Worm (Caenorhabditis elegans) whole organism, L4 larva: ENCODE data around the gene rgs-1.

ENCODE experiments used
- D1046.2 ChIP-seq: fragments of 200-800 bp; sonication (Bioruptor generic); IDR thresholded peaks from 2 replicates; pipeline ENCODE4 v1.3.6; 2022; ENCODE audit warnings: missing genetic modification characterization, missing compliant biosample characterization
- F10B5.3 ChIP-seq: sonication (generic microtip); optimal IDR thresholded peaks from 2 replicates; lab custom pipeline; 2016; ENCODE audit warnings: mild to moderate bottlenecking, missing genetic modification characterization, missing compliant biosample characterization
- R02D3.7 ChIP-seq: fragments of 150-350 bp; sonication (generic microtip); optimal IDR thresholded peaks from 3 replicates; lab custom pipeline; 2014; ENCODE audit warnings: missing biosample characterization, missing genetic modification characterization
- Y105C5A.15 ChIP-seq: fragments of 200-800 bp; sonication (Bioruptor generic); IDR thresholded peaks from 2 replicates; pipeline ENCODE4 v1.3.6; 2022; ENCODE audit warnings: missing genetic modification characterization, missing compliant biosample characterization
- Y48G9A.11 ChIP-seq: fragments of 200-800 bp; sonication (Bioruptor generic); IDR thresholded peaks from 2 replicates; pipeline ENCODE4 v1.3.6; 2022; ENCODE audit warnings: missing genetic modification reagents, missing genetic modification characterization, missing compliant biosample characterization
- Y5F2A.4 ChIP-seq: fragments of 200-800 bp; sonication (Bioruptor generic); optimal IDR thresholded peaks from 2 replicates; lab custom pipeline; 2018; ENCODE audit warnings: mild to moderate bottlenecking, missing genetic modification characterization, missing compliant biosample characterization
- ZK337.2 ChIP-seq: fragments of 200-800 bp; sonication (Bioruptor generic); IDR thresholded peaks from 2 replicates; pipeline ENCODE4 v1.3.6; 2022; ENCODE audit warnings: missing genetic modification reagents, missing genetic modification characterization, missing compliant biosample characterization
- ZK546.5 ChIP-seq, 2 experiments: sonication (generic microtip); optimal IDR thresholded peaks; 2 replicates each; lab custom pipeline; 2017; ENCODE audit warnings: missing biosample characterization in 2 of 2, missing genetic modification characterization in 2 of 2
- aha-1 ChIP-seq: fragments of 150-350 bp; peaks from one replicate; lab custom pipeline; 2014; ENCODE audit warnings: missing biosample characterization, missing genetic modification characterization
- aly-2 ChIP-seq: sonication (generic microtip); optimal IDR thresholded peaks from 2 replicates; lab custom pipeline; 2018; ENCODE audit warnings: missing biosample characterization, missing genetic modification characterization
- ama-1 ChIP-seq: fragments of 150-350 bp; optimal IDR thresholded peaks from 2 replicates; lab custom pipeline; 2014; ENCODE audit warnings: inconsistent platforms, mixed read lengths
- attf-4 ChIP-seq: sonication (generic microtip); optimal IDR thresholded peaks from 3 replicates; lab custom pipeline; 2017; ENCODE audit warnings: missing biosample characterization, missing genetic modification characterization
- ceh-20 ChIP-seq: fragments of 200-800 bp; sonication (Bioruptor generic); IDR thresholded peaks from 2 replicates; pipeline ENCODE4 v1.3.6; 2022; ENCODE audit warnings: missing genetic modification reagents, missing genetic modification characterization, missing compliant biosample characterization
- ceh-44 ChIP-seq: fragments of 200-800 bp; sonication (Bioruptor generic); IDR thresholded peaks from 2 replicates; pipeline ENCODE4 v1.3.6; 2022; ENCODE audit warnings: missing genetic modification reagents, missing genetic modification characterization, missing compliant biosample characterization
- ceh-82 ChIP-seq: sonication (generic microtip); optimal IDR thresholded peaks from 2 replicates; lab custom pipeline; 2017; ENCODE audit warnings: missing biosample characterization, missing genetic modification characterization
- ces-1 ChIP-seq: fragments of 150-350 bp; sonication (generic microtip); optimal IDR thresholded peaks from 4 replicates; lab custom pipeline; 2014; ENCODE audit warnings: missing biosample characterization, missing genetic modification reagents, missing genetic modification characterization
- daf-12 ChIP-seq: fragments of 150-350 bp; optimal IDR thresholded peaks from 2 replicates; lab custom pipeline; 2014; ENCODE audit warnings: missing biosample characterization, missing genetic modification reagents, missing genetic modification characterization
- dmd-8 ChIP-seq: fragments of 200-800 bp; sonication (Bioruptor generic); IDR thresholded peaks from 2 replicates; pipeline ENCODE4 v1.3.6; 2022; ENCODE audit warnings: missing genetic modification characterization, missing compliant biosample characterization
- dve-1 ChIP-seq: sonication (generic microtip); optimal IDR thresholded peaks from 2 replicates; lab custom pipeline; 2017; ENCODE audit warnings: antibody characterized with exemption, mild to moderate bottlenecking, missing genetic modification characterization, missing compliant biosample characterization; ENCODE audit not compliant: insufficient read depth
- egl-27 ChIP-seq: sonication (generic microtip); optimal IDR thresholded peaks from 3 replicates; lab custom pipeline; 2017; ENCODE audit warnings: missing biosample characterization, missing genetic modification reagents, missing genetic modification characterization
- egl-43 ChIP-seq: fragments of 200-800 bp; sonication (Bioruptor generic); IDR thresholded peaks from 2 replicates; pipeline ENCODE4 v1.3.6; 2022; ENCODE audit warnings: missing genetic modification reagents, missing genetic modification characterization, missing compliant biosample characterization
- fkh-10 ChIP-seq: fragments of 150-350 bp; optimal IDR thresholded peaks from 2 replicates; lab custom pipeline; 2014; ENCODE audit warnings: missing biosample characterization, missing genetic modification reagents, missing genetic modification characterization
- gei-8 ChIP-seq: fragments of 200-800 bp; sonication (Bioruptor generic); optimal IDR thresholded peaks from 2 replicates; lab custom pipeline; 2018; ENCODE audit warnings: mild to moderate bottlenecking, missing genetic modification characterization, missing compliant biosample characterization
- hlh-11 ChIP-seq: fragments of 200-800 bp; sonication (Bioruptor generic); optimal IDR thresholded peaks from 2 replicates; lab custom pipeline; 2018; ENCODE audit warnings: mild to moderate bottlenecking, missing genetic modification characterization, missing compliant biosample characterization
- hlh-30 ChIP-seq: sonication (generic microtip); optimal IDR thresholded peaks from 2 replicates; lab custom pipeline; 2017; ENCODE audit warnings: antibody characterized with exemption, mild to moderate bottlenecking, missing genetic modification characterization, missing compliant biosample characterization; ENCODE audit not compliant: insufficient read depth
- hmg-1.1 ChIP-seq: fragments of 200-800 bp; sonication (Bioruptor generic); IDR thresholded peaks from 2 replicates; pipeline ENCODE4 v1.3.6; 2022; ENCODE audit warnings: missing genetic modification reagents, missing genetic modification characterization, missing compliant biosample characterization
- lim-7 ChIP-seq: fragments of 200-800 bp; sonication (Bioruptor generic); IDR thresholded peaks from 2 replicates; pipeline ENCODE4 v1.3.6; 2022; ENCODE audit warnings: missing genetic modification characterization, missing compliant biosample characterization
- lin-1 ChIP-seq: fragments of 200-800 bp; sonication (Bioruptor generic); IDR thresholded peaks from 2 replicates; pipeline ENCODE4 v1.3.6; 2022; ENCODE audit warnings: missing genetic modification reagents, missing genetic modification characterization, missing compliant biosample characterization
- lin-38 ChIP-seq: fragments of 200-800 bp; sonication (Bioruptor generic); IDR thresholded peaks from 2 replicates; pipeline ENCODE4 v1.3.6; 2022; ENCODE audit warnings: missing genetic modification reagents, missing genetic modification characterization, missing compliant biosample characterization
- lin-39 ChIP-seq: fragments of 150-350 bp; optimal IDR thresholded peaks from 2 replicates; lab custom pipeline; 2014; ENCODE audit warnings: missing biosample characterization, missing genetic modification reagents, missing genetic modification characterization
- lsy-2 ChIP-seq, 2 experiments: fragments of 150-350 bp in 1 of 2; sonication (generic microtip) in 1 of 2; optimal IDR thresholded peaks; 2 replicates each; lab custom pipeline; 2014 to 2017; ENCODE audit warnings: missing biosample characterization in 2 of 2, missing genetic modification characterization in 2 of 2
- mdl-1 ChIP-seq, 2 experiments: fragments of 150-350 bp in 1 of 2; sonication (generic microtip) in 1 of 2; optimal IDR thresholded peaks; 2 replicates each; lab custom pipeline; 2014 to 2017; ENCODE audit warnings: missing biosample characterization in 2 of 2, missing genetic modification characterization in 2 of 2
- mes-2 ChIP-seq: sonication (generic microtip); optimal IDR thresholded peaks from 2 replicates; lab custom pipeline; 2016; ENCODE audit warnings: missing genotype, mild to moderate bottlenecking, missing genetic modification characterization, missing compliant biosample characterization; ENCODE audit not compliant: poor library complexity, severe bottlenecking
- nhr-10 ChIP-seq: fragments of 150-350 bp; optimal IDR thresholded peaks from 2 replicates; lab custom pipeline; 2014; ENCODE audit warnings: missing biosample characterization, missing genetic modification characterization
- nhr-28 ChIP-seq: fragments of 150-350 bp; optimal IDR thresholded peaks from 2 replicates; lab custom pipeline; 2014; ENCODE audit warnings: missing biosample characterization, missing genetic modification characterization
- nhr-41 ChIP-seq: fragments of 200-800 bp; sonication (Bioruptor generic); IDR thresholded peaks from 2 replicates; pipeline ENCODE4 v1.3.6; 2022; ENCODE audit warnings: missing genetic modification reagents, missing genetic modification characterization, missing compliant biosample characterization
- nhr-42 ChIP-seq: fragments of 200-800 bp; sonication (Bioruptor generic); IDR thresholded peaks from 2 replicates; pipeline ENCODE4 v1.3.6; 2022; ENCODE audit warnings: missing genetic modification characterization, missing compliant biosample characterization
- nhr-6 ChIP-seq: fragments of 150-350 bp; optimal IDR thresholded peaks from 2 replicates; lab custom pipeline; 2014; ENCODE audit warnings: missing biosample characterization, missing genetic modification characterization
- nhr-77 ChIP-seq: fragments of 150-350 bp; optimal IDR thresholded peaks from 2 replicates; lab custom pipeline; 2014; ENCODE audit warnings: missing biosample characterization, missing genetic modification characterization
- pha-4 ChIP-seq, 2 experiments: fragments of 150-350 bp in 1 of 2; fragments of 200-800 bp in 1 of 2; sonication (Bioruptor generic) in 1 of 2; IDR thresholded peaks in 1 of 2; optimal IDR thresholded peaks in 1 of 2; 2 replicates each; pipeline versions ENCODE4 v1.3.6 to Lab custom; 2014 to 2022; ENCODE audit warnings: missing genetic modification characterization in 2 of 2, missing genetic modification reagents in 2 of 2, missing biosample characterization in 1 of 2, missing compliant biosample characterization in 1 of 2
- rbr-2 ChIP-seq: sonication (generic microtip); optimal IDR thresholded peaks from 2 replicates; lab custom pipeline; 2016; ENCODE audit warnings: missing genotype, missing genetic modification characterization, missing compliant biosample characterization
- saeg-2 ChIP-seq: fragments of 200-800 bp; sonication (Bioruptor generic); IDR thresholded peaks from 2 replicates; pipeline ENCODE4 v1.3.6; 2022; ENCODE audit warnings: missing genetic modification reagents, missing genetic modification characterization, missing compliant biosample characterization
- snpc-1.2 ChIP-seq: fragments of 200-800 bp; sonication (Bioruptor generic); IDR thresholded peaks from 2 replicates; pipeline ENCODE4 v1.3.6; 2022; ENCODE audit warnings: missing genetic modification reagents, missing genetic modification characterization, missing compliant biosample characterization
- unc-130 ChIP-seq: sonication (generic microtip); optimal IDR thresholded peaks from 2 replicates; lab custom pipeline; 2016; ENCODE audit warnings: missing genetic modification reagents, missing genetic modification characterization, missing compliant biosample characterization
- unc-62 ChIP-seq, 3 experiments: fragments of 150-350 bp in 1 of 3; sonication (generic microtip); optimal IDR thresholded peaks in 2 of 3; peaks in 1 of 3; 1 replicate in 1 of 3; 2 replicates in 2 of 3; lab custom pipeline; 2014 to 2017; ENCODE audit warnings: missing biosample characterization in 3 of 3, missing genetic modification characterization in 3 of 3, missing genetic modification reagents in 3 of 3, missing genotype in 1 of 3
- zfp-2 ChIP-seq: sonication (generic microtip); optimal IDR thresholded peaks from 2 replicates; lab custom pipeline; 2016; ENCODE audit warnings: mild to moderate bottlenecking, missing genetic modification characterization, missing compliant biosample characterization
- zfp-3 ChIP-seq: fragments of 200-800 bp; sonication (Bioruptor generic); conservative IDR thresholded peaks from 2 replicates; pipeline ENCODE4 v1.3.6; 2022; ENCODE audit warnings: missing genetic modification reagents, missing genetic modification characterization, missing compliant biosample characterization
- zip-11 ChIP-seq: fragments of 200-800 bp; sonication (Bioruptor generic); IDR thresholded peaks from 2 replicates; pipeline ENCODE4 v1.3.6; 2022; ENCODE audit warnings: missing genetic modification characterization, missing compliant biosample characterization
- ztf-7 ChIP-seq: fragments of 150-350 bp; optimal IDR thresholded peaks from 2 replicates; lab custom pipeline; 2014; ENCODE audit warnings: missing biosample characterization, missing genetic modification characterization

Gene rgs-1

DNA sequence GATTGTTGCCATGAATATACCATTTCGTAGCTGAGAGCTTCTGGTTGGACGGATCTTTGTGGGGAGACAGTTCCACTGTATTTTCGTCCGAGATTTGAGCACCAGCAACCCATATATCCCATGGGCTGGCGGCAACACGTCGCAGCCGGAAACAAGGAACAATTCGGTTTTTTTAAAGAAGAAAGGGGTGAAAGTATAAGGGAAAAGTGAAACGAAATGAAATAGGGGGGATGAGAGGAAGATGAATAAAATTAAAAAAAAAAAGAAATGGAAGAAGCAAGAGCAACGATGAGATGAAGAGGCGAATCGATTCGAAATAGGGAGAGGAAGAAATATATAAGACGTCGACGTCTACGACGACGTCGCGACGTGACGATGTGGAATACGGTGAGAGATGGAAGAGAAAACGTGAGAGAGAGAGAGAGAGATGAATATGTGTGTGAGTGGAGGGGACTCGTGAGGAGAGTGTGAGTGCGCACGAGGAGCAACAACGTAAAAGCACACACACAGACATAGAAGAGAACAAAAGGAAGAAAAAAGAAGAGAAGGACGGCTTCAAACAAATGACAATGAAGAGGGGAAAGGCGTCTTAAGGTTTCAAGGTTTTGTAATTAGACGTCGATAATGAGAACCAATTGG lies at the start of gene rgs-1:
rgs-1 (minus strand) TSS at position 146 of the 639 bp plus-strand sequence.
- TF ChIP-seq aly-2 (tag; lab: Kevin White, UChicago) (no peak), snpc-1.2 (GFP tag; lab: Robert Waterston, UW) (no peak), unc-62 (GFP tag; optimal IDR thresholded peaks at IDR 0.05 in 1 of 2; lab: Kevin White, UChicago) (peak in 1 of 2 experiments; percentile 95), unc-62 (tag; optimal IDR thresholded peaks at IDR 0.05; lab: Kevin White, UChicago) (no peak), mdl-1 (tag; optimal IDR thresholded peaks at IDR 0.05; lab: Kevin White, UChicago) (peak in 1 of 2 experiments; percentile 85), zfp-3 (GFP tag; lab: Robert Waterston, UW) (no peak), Y5F2A.4 (no peak), D1046.2 (GFP tag; lab: Robert Waterston, UW) (no peak), lim-7 (GFP tag; lab: Robert Waterston, UW) (no peak), saeg-2 (GFP tag; lab: Robert Waterston, UW) (no peak), rbr-2 (peak; percentile 56), dmd-8 (no peak), hlh-30 (peak; percentile 89), ceh-20 (GFP tag; lab: Robert Waterston, UW) (no peak), nhr-28 (tag; lab: Kevin White, UChicago) (no peak), aha-1 (tag; lab: Kevin White, UChicago) (peak; percentile 32), hmg-1.1 (GFP tag; lab: Robert Waterston, UW) (peak; percentile 64), zfp-2 (tag; lab: Kevin White, UChicago) (no peak), nhr-10 (tag; lab: Kevin White, UChicago) (no peak), ztf-7 (no peak), fkh-10 (GFP tag; lab: Kevin White, UChicago) (peak; percentile 37), ZK546.5 (tag; optimal IDR thresholded peaks at IDR 0.05; lab: Kevin White, UChicago) (no peak), daf-12 (tag; lab: Kevin White, UChicago) (no peak), gei-8 (GFP tag; lab: Kevin White, UChicago) (no peak), R02D3.7 (tag; lab: Kevin White, UChicago) (no peak), attf-4 (tag; lab: Kevin White, UChicago) (no peak), zip-11 (GFP tag; lab: Robert Waterston, UW) (no peak), nhr-42 (no peak), lsy-2 (tag; optimal IDR thresholded peaks at IDR 0.05; lab: Kevin White, UChicago) (peak; percentile 45 to 53), nhr-6 (tag; lab: Kevin White, UChicago) (no peak), lin-38 (no peak), hlh-11 (tag; lab: Kevin White, UChicago) (no peak)

DNA sequence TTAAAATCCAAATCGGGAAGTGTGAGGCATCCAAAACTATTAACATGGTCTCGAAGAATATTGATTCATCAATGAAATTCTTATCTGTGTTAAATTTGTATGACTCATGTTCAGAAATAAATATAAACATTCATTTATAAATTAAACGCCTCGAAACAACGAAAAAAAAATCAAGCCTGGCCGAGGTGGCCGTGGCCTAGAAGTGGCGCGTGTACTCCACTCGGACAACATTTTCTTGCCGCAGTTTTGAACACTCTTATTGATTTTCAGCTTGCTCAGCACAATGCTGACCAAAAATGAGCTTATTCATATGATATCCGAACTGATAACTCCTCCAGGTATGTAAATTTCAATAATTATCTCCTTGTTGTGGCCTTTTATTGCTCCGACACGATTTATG lies 47.8 kb upstream of the rgs-1 start, which contains the start of gene ekl-6:
ekl-6 (plus strand) TSS at position 265 of the 400 bp plus-strand sequence.
- TF ChIP-seq snpc-1.2 (GFP tag; lab: Robert Waterston, UW), result no peak
- TF ChIP-seq egl-27 (tag; lab: Kevin White, UChicago), result no peak
- TF ChIP-seq Y105C5A.15 (GFP tag; lab: Robert Waterston, UW), result no peak
- peak; percentile 70 for TF ChIP-seq ZK337.2 (GFP tag; lab: Robert Waterston, UW)
- TF ChIP-seq egl-43 (GFP tag; lab: Robert Waterston, UW), result no peak
- TF ChIP-seq hlh-30, result no peak
- TF ChIP-seq unc-130 (GFP tag; lab: Kevin White, UChicago), result peak; percentile 74
- TF ChIP-seq dve-1 (tag; lab: Kevin White, UChicago), result no peak
- TF ChIP-seq mes-2, result peak; percentile 98
- TF ChIP-seq nhr-41 (GFP tag; lab: Robert Waterston, UW), result no peak
- TF ChIP-seq pha-4 (GFP tag; IDR thresholded peaks at IDR 0.05; lab: Robert Waterston, UW), result no peak
- no peak for TF ChIP-seq pha-4 (tag; optimal IDR thresholded peaks at IDR 0.05; lab: Kevin White, UChicago)
- TF ChIP-seq Y48G9A.11, result no peak
- TF ChIP-seq ama-1 (lab: Kevin White, UChicago), result no peak
- TF ChIP-seq rbr-2, result peak; percentile 28
- no peak for TF ChIP-seq ces-1
- TF ChIP-seq nhr-77 (tag; lab: Kevin White, UChicago), result no peak
- no peak for TF ChIP-seq ZK546.5 (tag; optimal IDR thresholded peaks at IDR 0.05; lab: Kevin White, UChicago)
- no peak for TF ChIP-seq F10B5.3 (tag; lab: Kevin White, UChicago)
- no peak for TF ChIP-seq hmg-1.1 (GFP tag; lab: Robert Waterston, UW)
- TF ChIP-seq ceh-44 (GFP tag; lab: Robert Waterston, UW), result peak; percentile 24; the same call in 1 of the 2 replicates
- no peak for TF ChIP-seq lin-1 (GFP tag; lab: Robert Waterston, UW)
- TF ChIP-seq gei-8 (GFP tag; lab: Kevin White, UChicago), result no peak
- TF ChIP-seq ceh-82 (tag; lab: Kevin White, UChicago), result no peak
- no peak for TF ChIP-seq lin-39 (tag; lab: Kevin White, UChicago)
